Fruit fly (Drosophila melanogaster) S2 (cell line): ENCODE data around the gene ssh.

ENCODE experiments used
- CG8478 ChIP-seq: fragments of >200 bp; optimal IDR thresholded peaks from 2 replicates; lab custom pipeline; 2018
- CTCF ChIP-seq, 2 experiments: fragments of >200 bp; optimal IDR thresholded peaks; 2 replicates each; lab custom pipeline; 2018

- TF ChIP-seq CG8478 (lab: Kevin White, UChicago) (no peak), CTCF (optimal IDR thresholded peaks at IDR 0.05; lab: Kevin White, UChicago) (no peak)
Observed at dm6 chr3R:24934542-24934941, 10.2 kb downstream of the ssh start.
